Worm (Caenorhabditis elegans): Measurements from ENCODE around the gene srj-32.

DNA sequence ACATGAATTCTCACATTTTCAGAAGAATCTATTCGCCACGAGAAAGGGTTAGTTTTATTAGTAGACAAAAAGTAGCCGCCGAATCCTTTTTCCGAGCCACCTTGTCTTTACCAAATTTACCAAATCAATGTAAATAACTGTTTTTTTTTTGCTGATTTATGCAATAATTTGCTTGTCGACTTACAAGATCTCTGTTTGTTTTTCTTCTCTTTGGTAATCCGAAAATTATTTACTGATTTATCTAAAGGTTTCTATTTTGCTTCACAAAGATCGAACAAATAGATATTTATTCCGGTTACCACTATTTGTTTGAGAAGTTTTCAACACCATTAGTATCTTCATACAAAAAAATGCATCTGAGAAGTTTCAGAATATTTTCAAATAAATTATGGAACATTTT lies 31.1 kb downstream of the srj-32 start, which contains the start of gene C13A2.7:
- TF ChIP-seq lsy-2 (tag; optimal IDR thresholded peaks at IDR 0.05): no peak
- TF ChIP-seq egl-27 (tag; optimal IDR thresholded peaks at IDR 0.05): no peak
- no peak for TF ChIP-seq blmp-1 (tag; optimal IDR thresholded peaks at IDR 0.05)
- TF ChIP-seq fos-1 (tag; optimal IDR thresholded peaks at IDR 0.05): no peak
- no peak for TF ChIP-seq unc-130 (tag; optimal IDR thresholded peaks at IDR 0.05)
- no peak for TF ChIP-seq lin-39 (tag; optimal IDR thresholded peaks at IDR 0.05)
- no peak for TF ChIP-seq lin-15B (tag; optimal IDR thresholded peaks at IDR 0.05)
- no peak for TF ChIP-seq snpc-4 (tag; optimal IDR thresholded peaks at IDR 0.05)
- no peak for TF ChIP-seq lin-13 (GFP tag; optimal IDR thresholded peaks at IDR 0.05)
- no peak for TF ChIP-seq aly-2 (tag; optimal IDR thresholded peaks at IDR 0.05)
- no peak for TF ChIP-seq lin-14 (GFP tag; optimal IDR thresholded peaks at IDR 0.05)
